Worm (Caenorhabditis elegans) whole organism, midembryonic: Measurements from ENCODE around the gene F30H5.3.
A peak's percentile ranks its signal among the peaks of the same experiment; 100 is the strongest.

Experiments
- T22C8.4 ChIP-seq: fragments of 200-800 bp; sonication (Bioruptor generic); IDR thresholded peaks from 2 replicates; pipeline ENCODE4 v1.3.6; 2022; ENCODE audit warnings: missing genetic modification characterization, missing compliant biosample characterization
- cog-1 ChIP-seq: sonication (generic microtip); optimal IDR thresholded peaks from 2 replicates; lab custom pipeline; 2016; ENCODE audit warnings: missing genetic modification characterization, missing compliant biosample characterization
- flt-1 ChIP-seq: fragments of 200-800 bp; sonication (Bioruptor generic); IDR thresholded peaks from 2 replicates; pipeline ENCODE4 v1.3.6; 2022; ENCODE audit warnings: missing genetic modification characterization, missing compliant biosample characterization
- klf-2 ChIP-seq: fragments of 200-800 bp; sonication (Bioruptor generic); conservative IDR thresholded peaks from 2 replicates; pipeline ENCODE4 v1.3.6; 2022; ENCODE audit warnings: missing genetic modification reagents, missing genetic modification characterization, missing compliant biosample characterization
- med-1 ChIP-seq: sonication (generic microtip); optimal IDR thresholded peaks from 2 replicates; lab custom pipeline; 2017; ENCODE audit warnings: missing genetic modification characterization, mild to moderate bottlenecking, missing compliant biosample characterization, antibody characterized with exemption, missing genetic modification reagents; ENCODE audit not compliant: insufficient read depth
- ref-1 ChIP-seq: fragments of 200-800 bp; sonication (Bioruptor generic); conservative IDR thresholded peaks from 2 replicates; pipeline ENCODE4 v1.3.6; 2022; ENCODE audit warnings: missing genetic modification reagents, missing genetic modification characterization, missing compliant biosample characterization
- tab-1 ChIP-seq: fragments of 200-800 bp; sonication (Bioruptor generic); IDR thresholded peaks from 2 replicates; pipeline ENCODE4 v1.3.6; 2022; ENCODE audit warnings: missing genetic modification characterization, missing compliant biosample characterization
- ztf-23 ChIP-seq: fragments of 200-800 bp; sonication (Bioruptor generic); IDR thresholded peaks from 2 replicates; pipeline ENCODE4 v1.3.6; 2022; ENCODE audit warnings: missing genetic modification reagents, missing genetic modification characterization, missing compliant biosample characterization
- ztf-29 ChIP-seq: fragments of 200-800 bp; sonication (Bioruptor generic); IDR thresholded peaks from 2 replicates; pipeline ENCODE4 v1.3.6; 2022; ENCODE audit warnings: missing genetic modification reagents, missing genetic modification characterization, missing compliant biosample characterization

F30H5.3 gene

DNA sequence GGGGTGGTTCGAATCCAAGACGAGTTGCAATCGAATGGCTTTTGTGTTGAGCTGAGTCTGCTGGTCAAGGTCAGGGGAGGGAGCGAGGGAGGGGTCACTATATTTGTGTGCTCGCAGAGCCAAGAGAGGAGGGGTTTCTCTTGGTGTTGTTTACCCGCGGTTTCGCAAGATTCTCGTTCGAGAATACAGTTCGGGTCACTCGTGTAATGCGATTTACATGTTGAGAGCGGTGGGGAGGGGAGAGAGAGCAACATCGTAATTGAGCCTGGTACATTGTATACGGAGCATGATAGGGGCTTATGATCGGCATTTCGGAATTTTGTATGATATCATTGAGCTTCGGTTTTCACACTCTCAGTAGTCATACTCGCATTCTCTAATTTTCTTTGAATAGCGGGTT, at the start of gene F30H5.3:
Gene F30H5.3 (minus strand): TSS at position 101 of the 400 bp plus-strand sequence.
- no peak for TF ChIP-seq ztf-23
- no peak for TF ChIP-seq cog-1 (tag; lab: Kevin White, UChicago)
- TF ChIP-seq klf-2 (GFP tag; lab: Robert Waterston, UW): no peak
- TF ChIP-seq T22C8.4 (GFP tag; lab: Robert Waterston, UW): no peak

DNA sequence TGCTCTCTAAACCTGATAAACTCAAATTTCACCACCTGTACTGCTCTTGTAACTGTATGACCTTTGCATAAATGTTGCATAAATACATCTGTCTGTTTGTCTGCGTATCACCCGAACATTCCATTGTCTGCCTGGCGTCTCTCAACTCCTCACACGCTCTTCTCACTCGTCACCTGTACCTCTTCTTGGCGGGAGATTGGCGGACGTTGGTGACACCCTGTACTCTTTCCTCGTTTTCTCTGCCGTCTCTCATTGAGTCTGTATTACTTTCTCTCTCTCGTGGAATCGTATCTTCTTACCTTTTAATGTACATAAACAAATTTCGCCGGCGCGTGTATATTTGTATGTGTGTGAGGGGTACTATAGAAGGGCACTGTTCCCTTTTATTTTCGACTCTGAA, 46.8 kb upstream of the F30H5.3 start:
- no peak for TF ChIP-seq ztf-29 (GFP tag; lab: Robert Waterston, UW)
- peak; percentile 44 for TF ChIP-seq cog-1 (tag; lab: Kevin White, UChicago)
- TF ChIP-seq flt-1 (GFP tag; lab: Robert Waterston, UW): 0 out of 2 replicates have a peak, but pooled peaks have one; percentile 7

DNA sequence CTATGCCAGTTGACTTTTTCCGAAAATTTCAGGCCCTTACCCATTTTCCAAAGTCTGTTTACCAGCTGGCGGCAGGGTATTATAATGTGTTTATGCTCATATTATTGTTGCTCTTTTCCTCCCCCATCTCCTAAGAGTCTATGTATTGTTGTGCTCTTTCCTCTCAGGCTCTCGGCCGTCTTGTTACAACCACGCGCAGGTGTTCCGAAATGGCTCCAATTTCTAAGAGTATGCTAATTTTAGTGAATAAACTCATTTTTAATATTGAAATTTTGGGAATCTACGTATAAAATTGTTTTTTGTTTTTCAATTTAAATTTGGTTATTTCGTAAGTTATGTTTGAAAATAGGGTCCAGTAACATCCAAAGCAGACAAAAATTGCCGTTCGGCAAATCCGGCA, 46.1 kb upstream of the F30H5.3 start:
- no peak for TF ChIP-seq flt-1 (GFP tag; lab: Robert Waterston, UW)
- no peak for TF ChIP-seq tab-1

DNA sequence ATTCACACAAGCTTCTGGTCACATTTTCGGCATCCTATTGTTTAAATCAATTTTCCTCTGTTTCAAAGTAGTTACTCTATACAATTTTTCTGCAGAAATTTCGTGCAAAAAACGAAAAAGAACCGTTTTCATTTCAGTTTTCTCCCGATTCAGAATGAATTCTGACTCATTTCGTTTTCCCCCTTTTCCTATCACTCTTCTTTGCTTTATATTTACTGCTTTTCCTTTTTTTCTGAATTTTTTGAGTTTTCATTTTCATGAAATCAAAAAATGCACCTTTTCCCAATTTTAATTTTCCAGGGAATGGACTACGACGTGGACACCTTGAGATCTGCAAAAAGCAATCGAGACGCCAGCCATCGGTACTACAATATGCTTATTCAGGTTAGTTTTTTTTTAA, 43.6 kb upstream of the F30H5.3 start, which contains the start of gene B0353.1:
Gene B0353.1 (plus strand): TSS at position 301 of the 400 bp plus-strand sequence.
- TF ChIP-seq cog-1 (tag; lab: Kevin White, UChicago) (no peak), ztf-29 (GFP tag; lab: Robert Waterston, UW) (no peak), flt-1 (GFP tag; lab: Robert Waterston, UW) (no peak), ref-1 (GFP tag; lab: Robert Waterston, UW) (no peak), tab-1 (no peak), T22C8.4 (GFP tag; lab: Robert Waterston, UW) (no peak), klf-2 (GFP tag; lab: Robert Waterston, UW) (no peak), ztf-23 (no peak), med-1 (GFP tag; lab: Kevin White, UChicago) (no peak)

DNA sequence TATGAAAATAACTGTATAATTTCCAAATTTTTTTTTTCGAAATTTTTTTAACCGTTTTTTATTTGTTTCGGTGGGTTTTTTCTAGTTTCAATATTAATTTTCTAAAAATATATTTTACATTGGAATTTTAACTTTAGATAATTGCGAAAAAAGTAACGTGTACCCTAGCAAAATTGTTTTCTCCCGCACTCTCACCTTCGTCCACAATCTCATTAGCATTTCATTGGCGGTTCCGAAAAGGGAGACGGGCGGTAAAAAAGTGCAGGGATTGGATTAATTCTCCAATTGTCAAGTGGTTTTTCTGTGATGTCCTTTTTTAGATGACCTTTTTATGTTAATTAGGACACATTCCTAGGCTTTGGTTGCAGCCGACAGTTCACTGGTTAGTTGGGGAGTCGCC, 37.2 kb upstream of the F30H5.3 start:
- TF ChIP-seq ref-1 (GFP tag; lab: Robert Waterston, UW) (no peak), tab-1 (no peak), cog-1 (tag; lab: Kevin White, UChicago) (no peak), flt-1 (GFP tag; lab: Robert Waterston, UW) (no peak), klf-2 (GFP tag; lab: Robert Waterston, UW) (no peak), T22C8.4 (GFP tag; lab: Robert Waterston, UW) (no peak), med-1 (GFP tag; lab: Kevin White, UChicago) (no peak), ztf-29 (GFP tag; lab: Robert Waterston, UW) (no peak), ztf-23 (no peak)

DNA sequence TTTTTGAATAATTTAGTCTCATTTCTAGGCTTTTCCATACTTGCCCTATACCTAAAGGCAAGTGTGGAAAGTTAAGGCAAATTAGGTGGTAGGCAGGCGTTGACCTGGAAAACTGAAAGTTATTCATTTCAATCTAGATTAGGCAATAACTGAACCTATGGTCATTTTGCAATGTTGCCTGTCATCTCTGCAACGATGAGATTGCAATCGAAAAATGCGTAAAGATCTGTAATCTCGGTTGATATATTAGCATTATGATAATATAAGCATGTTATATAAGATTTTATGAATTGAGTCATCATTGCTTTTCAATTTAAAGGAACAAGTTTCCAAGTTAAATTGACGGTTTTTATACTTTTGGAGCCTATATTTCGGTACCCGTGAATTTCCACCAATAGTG, 35.7 kb upstream of the F30H5.3 start:
- TF ChIP-seq ztf-29 (GFP tag; lab: Robert Waterston, UW) (no peak), flt-1 (GFP tag; lab: Robert Waterston, UW) (no peak), cog-1 (tag; lab: Kevin White, UChicago) (no peak), T22C8.4 (GFP tag; lab: Robert Waterston, UW) (no peak), klf-2 (GFP tag; lab: Robert Waterston, UW) (no peak), tab-1 (no peak), ztf-23 (no peak), med-1 (GFP tag; lab: Kevin White, UChicago) (no peak), ref-1 (GFP tag; lab: Robert Waterston, UW) (no peak)

DNA sequence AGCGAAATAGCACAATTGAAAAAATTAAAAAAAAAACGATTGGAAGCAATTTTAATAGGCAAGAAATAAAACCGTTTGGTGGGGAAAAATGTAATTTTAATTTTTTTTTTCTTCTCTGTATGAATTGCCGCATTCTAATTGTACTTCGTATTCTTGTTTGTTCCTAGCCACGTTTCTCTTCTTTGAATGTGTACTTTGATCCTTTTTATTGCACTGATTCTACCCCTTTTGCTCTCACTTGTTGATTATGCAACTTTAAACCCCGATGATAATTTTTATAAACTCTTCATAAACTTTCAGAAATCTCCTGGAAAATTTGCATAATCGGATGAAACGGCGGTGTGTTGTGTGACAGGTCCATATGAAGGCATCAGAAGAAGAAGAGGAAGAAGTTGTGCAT, 29.7 kb upstream of the F30H5.3 start, which contains the start of gene T22F7.1:
Gene T22F7.1 (plus strand): TSS at position 301 of the 400 bp plus-strand sequence.
- TF ChIP-seq T22C8.4 (GFP tag; lab: Robert Waterston, UW): no peak
- no peak for TF ChIP-seq ztf-23
- TF ChIP-seq klf-2 (GFP tag; lab: Robert Waterston, UW): no peak
- TF ChIP-seq flt-1 (GFP tag; lab: Robert Waterston, UW): no peak
- no peak for TF ChIP-seq ztf-29 (GFP tag; lab: Robert Waterston, UW)
- no peak for TF ChIP-seq tab-1
- no peak for TF ChIP-seq med-1 (GFP tag; lab: Kevin White, UChicago)
- no peak for TF ChIP-seq ref-1 (GFP tag; lab: Robert Waterston, UW)
- no peak for TF ChIP-seq cog-1 (tag; lab: Kevin White, UChicago)

DNA sequence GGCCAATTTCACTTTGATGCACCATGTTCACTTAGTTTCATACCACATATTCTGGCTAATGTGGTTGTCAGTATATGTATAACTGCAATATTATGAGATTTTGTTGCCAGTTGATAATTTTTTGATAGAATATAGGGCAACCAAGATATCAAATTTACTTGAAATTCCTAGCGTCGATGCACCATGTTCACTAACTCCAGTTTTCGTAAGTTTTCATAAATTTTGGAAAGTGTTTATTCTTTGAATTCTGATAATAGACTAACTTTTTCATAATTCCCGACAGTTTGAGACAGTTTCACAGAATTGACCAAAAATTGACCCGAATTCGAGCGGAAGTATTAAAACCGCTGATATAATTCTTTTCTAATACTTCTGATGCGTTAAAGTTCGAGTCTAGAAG, 25.0 kb upstream of the F30H5.3 start:
- TF ChIP-seq ref-1 (GFP tag; lab: Robert Waterston, UW) (no peak), cog-1 (tag; lab: Kevin White, UChicago) (no peak), tab-1 (no peak), med-1 (GFP tag; lab: Kevin White, UChicago) (no peak), klf-2 (GFP tag; lab: Robert Waterston, UW) (no peak), ztf-29 (GFP tag; lab: Robert Waterston, UW) (no peak)

DNA sequence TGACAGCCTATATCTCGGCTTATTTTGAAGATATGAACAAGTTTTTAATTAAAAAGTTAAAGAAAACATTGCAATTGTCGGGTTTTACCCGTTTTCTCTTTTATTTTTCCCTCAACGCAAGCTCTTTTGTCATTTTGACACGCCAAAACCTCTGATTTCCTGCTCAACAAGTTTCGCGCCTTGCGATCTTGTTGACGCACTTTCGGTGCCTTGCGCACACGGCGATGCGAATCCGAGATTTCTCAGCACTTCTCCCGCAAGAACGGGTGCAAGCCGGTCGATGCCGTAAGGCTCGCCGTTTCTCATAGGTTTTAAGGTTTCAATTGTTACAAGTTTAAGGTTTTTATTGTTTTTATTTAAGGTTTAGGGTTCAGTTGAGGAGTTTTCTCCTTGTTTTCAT, 24.3 kb upstream of the F30H5.3 start:
- peak; percentile 50; the same call in 1 of the 2 replicates for TF ChIP-seq ztf-23

DNA sequence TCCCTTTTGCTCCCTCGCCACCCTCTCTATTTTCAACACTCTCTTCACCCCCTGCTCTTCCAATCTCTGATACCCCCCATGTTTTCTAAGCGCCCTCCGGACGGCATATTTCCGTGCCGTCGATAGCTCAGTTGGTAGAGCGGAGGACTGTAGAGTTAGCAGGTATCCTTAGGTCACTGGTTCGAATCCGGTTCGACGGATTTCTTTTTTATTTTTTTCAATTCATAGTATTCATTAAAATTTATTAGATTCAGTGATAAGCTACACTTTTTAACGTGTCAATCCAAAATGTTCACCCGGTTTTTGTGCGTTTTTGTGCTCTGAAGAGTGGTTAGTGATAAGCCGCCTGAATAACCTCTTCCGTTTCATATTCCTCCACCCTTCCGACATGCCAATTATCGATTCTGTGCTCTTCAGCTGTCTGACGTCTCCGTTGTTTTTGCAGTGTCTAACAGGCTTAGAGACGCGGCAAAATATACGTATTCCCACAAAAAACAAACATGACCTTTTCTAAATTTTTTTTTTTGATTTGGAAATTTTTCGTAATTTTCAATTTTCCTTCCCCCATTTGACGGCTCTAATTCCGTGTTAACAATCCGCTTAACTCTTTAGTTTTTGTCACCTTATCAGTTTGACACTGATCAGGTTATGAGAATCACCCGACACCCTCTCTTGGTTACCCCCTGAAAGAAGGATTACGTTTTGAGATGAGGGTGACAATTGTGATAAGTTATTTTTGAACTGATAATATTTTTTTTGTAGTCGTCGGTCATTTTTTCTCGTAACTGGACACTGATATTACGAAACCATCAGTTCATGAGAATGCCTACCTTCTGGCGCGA, 23.5 kb upstream of the F30H5.3 start:
- TF ChIP-seq klf-2 (GFP tag; lab: Robert Waterston, UW) (peak; percentile 60; the same call in 1 of the 2 replicates), tab-1 (peak; percentile 90), T22C8.4 (GFP tag; lab: Robert Waterston, UW) (peak; percentile 69), flt-1 (GFP tag; lab: Robert Waterston, UW) (peak; percentile 94), cog-1 (tag; lab: Kevin White, UChicago) (no peak), ref-1 (GFP tag; lab: Robert Waterston, UW) (peak; percentile 77), ztf-23 (peak; percentile 84), med-1 (GFP tag; lab: Kevin White, UChicago) (peak; percentile 34), ztf-29 (GFP tag; lab: Robert Waterston, UW) (peak; percentile 60)
